Comparison of ENCODE assay signal across 7 worm cellular contexts in the genomic region with DNA sequence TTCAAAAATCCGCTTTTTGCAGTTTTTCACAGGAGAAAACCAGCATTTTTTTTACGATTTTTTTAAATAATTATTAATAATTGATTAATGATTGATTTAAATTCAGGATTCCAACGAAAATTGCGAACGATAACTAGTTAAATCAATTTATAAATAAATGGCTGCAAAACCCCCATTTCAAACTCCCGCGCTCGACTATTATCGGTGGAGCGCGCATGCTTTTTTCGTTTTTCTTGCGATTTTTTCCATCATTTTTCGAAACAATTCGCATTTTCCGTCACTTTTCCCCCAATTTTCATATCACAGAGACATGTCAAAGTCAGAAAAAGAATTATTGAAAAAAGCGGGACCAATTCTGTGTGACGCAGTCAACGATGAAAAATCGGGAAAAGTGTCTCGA.
TF ChIP-seq lines count a peak whose summit lies in the region.

A gene (plus strand): TSS at position 273 of the 400 bp plus-strand sequence.

TF ChIP-seq in whole organism, L1 larva, 84 proteins besides CTCF, POLR2A, EP300 and RAD21 (continues in another document):
- 0 out of 2 replicates have a peak, but pooled peaks have one; percentile 14 for TF ChIP-seq nhr-19 (GFP tag; conservative IDR thresholded peaks at IDR 0.05; lab: Robert Waterston, UW)
- TF ChIP-seq unc-62 (GFP tag; optimal IDR thresholded peaks at IDR 0.05; lab: Kevin White, UChicago) = no peak
- peak in 1 of 6 experiments; percentile 26 for TF ChIP-seq elt-3 (tag; optimal IDR thresholded peaks at IDR 0.05; lab: Kevin White, UChicago)
- peak; percentile 10 for TF ChIP-seq snpc-4 (tag; optimal IDR thresholded peaks at IDR 0.05; lab: Kevin White, UChicago)
- peak; percentile 48 to 77 for TF ChIP-seq lsy-2 (tag; optimal IDR thresholded peaks at IDR 0.05; lab: Kevin White, UChicago)
- TF ChIP-seq ceh-82 (tag; optimal IDR thresholded peaks at IDR 0.05; lab: Kevin White, UChicago) = peak in 1 of 3 experiments; percentile 56
- peak; percentile 91 to 96 (median 94) for TF ChIP-seq dpl-1 (GFP tag; optimal IDR thresholded peaks at IDR 0.05; lab: Kevin White, UChicago)
- no peak for TF ChIP-seq unc-30 (tag; optimal IDR thresholded peaks at IDR 0.05; lab: Kevin White, UChicago)
- TF ChIP-seq blmp-1 (tag; optimal IDR thresholded peaks at IDR 0.05; lab: Kevin White, UChicago) = peak; percentile 32
- peak; percentile 62 for TF ChIP-seq skn-1 (tag; optimal IDR thresholded peaks at IDR 0.05; lab: Kevin White, UChicago)
- TF ChIP-seq lin-14 (GFP tag; optimal IDR thresholded peaks at IDR 0.05; lab: Kevin White, UChicago) = no peak

TF ChIP-seq in whole organism, L2 larva, 48 proteins besides CTCF, POLR2A, EP300 and RAD21:
- TF ChIP-seq lin-13 (GFP tag; optimal IDR thresholded peaks at IDR 0.05; lab: Kevin White, UChicago) (peak; percentile 22), skn-1 (tag; optimal IDR thresholded peaks at IDR 0.05; lab: Kevin White, UChicago) (no peak), C34F6.9 (tag; optimal IDR thresholded peaks at IDR 0.05; lab: Kevin White, UChicago) (peak; percentile 52), gmeb-1 (tag; optimal IDR thresholded peaks at IDR 0.05; lab: Kevin White, UChicago) (peak; percentile 96), unc-55 (GFP tag; optimal IDR thresholded peaks at IDR 0.05; lab: Kevin White, UChicago) (peak; percentile 62), nhr-23 (tag; optimal IDR thresholded peaks at IDR 0.05; lab: Kevin White, UChicago) (no peak), lsy-2 (tag; optimal IDR thresholded peaks at IDR 0.05; lab: Kevin White, UChicago) (peak in 1 of 2 experiments; percentile 54), nhr-129 (tag; optimal IDR thresholded peaks at IDR 0.05; lab: Kevin White, UChicago) (peak; percentile 34)

TF ChIP-seq in whole organism, L3 larva, 47 proteins besides CTCF, POLR2A, EP300 and RAD21:
- TF ChIP-seq nfya-1 (tag; optimal IDR thresholded peaks at IDR 0.05; lab: Kevin White, UChicago; ENCODE audit: insufficient read depth) (peak; percentile 56), nhr-23 (tag; optimal IDR thresholded peaks at IDR 0.05; lab: Kevin White, UChicago) (peak; percentile 40), tbx-2 (tag; optimal IDR thresholded peaks at IDR 0.05; lab: Kevin White, UChicago) (no peak), ceh-16 (tag; optimal IDR thresholded peaks at IDR 0.05; lab: Kevin White, UChicago) (no peak), R02D3.7 (tag; optimal IDR thresholded peaks at IDR 0.05; lab: Kevin White, UChicago) (no peak), elt-3 (tag; optimal IDR thresholded peaks at IDR 0.05; lab: Kevin White, UChicago) (no peak), lin-15B (tag; optimal IDR thresholded peaks at IDR 0.05; lab: Kevin White, UChicago) (peak; percentile 83)
TF ChIP-seq in whole organism, L3 larva: peak in this region for 3.

TF ChIP-seq in whole organism, L4 larva, 104 proteins besides CTCF, POLR2A, EP300 and RAD21 (continues in another document):
- TF ChIP-seq mep-1 (tag; optimal IDR thresholded peaks at IDR 0.05; lab: Kevin White, UChicago) (no peak), hif-1 (tag; optimal IDR thresholded peaks at IDR 0.05; lab: Kevin White, UChicago) (peak in 1 of 2 experiments; percentile 14), zip-2 (tag; optimal IDR thresholded peaks at IDR 0.05; lab: Kevin White, UChicago) (no peak), F44E2.7 (GFP tag; IDR thresholded peaks at IDR 0.05; lab: Robert Waterston, UW) (no peak), F10B5.3 (tag; optimal IDR thresholded peaks at IDR 0.05; lab: Kevin White, UChicago) (no peak), ctbp-1 (GFP tag; IDR thresholded peaks at IDR 0.05; lab: Robert Waterston, UW) (no peak), tra-1 (GFP tag; IDR thresholded peaks at IDR 0.05; lab: Robert Waterston, UW) (no peak), lin-38 (GFP tag; IDR thresholded peaks at IDR 0.05; lab: Robert Waterston, UW) (peak; percentile 91), madf-9 (GFP tag; conservative IDR thresholded peaks at IDR 0.05; lab: Robert Waterston, UW) (no peak), ceh-62 (tag; optimal IDR thresholded peaks at IDR 0.05; lab: Kevin White, UChicago) (no peak), lsy-2 (tag; optimal IDR thresholded peaks at IDR 0.05; lab: Kevin White, UChicago) (peak in 1 of 2 experiments; percentile 40), mes-2 (tag; optimal IDR thresholded peaks at IDR 0.05; lab: Kevin White, UChicago; ENCODE audit: poor library complexity, severe bottlenecking) (peak; percentile 62), zfp-2 (tag; optimal IDR thresholded peaks at IDR 0.05; lab: Kevin White, UChicago) (no peak), egl-43 (GFP tag; IDR thresholded peaks at IDR 0.05; lab: Robert Waterston, UW) (no peak), dpl-1 (GFP tag; optimal IDR thresholded peaks at IDR 0.05; lab: Kevin White, UChicago) (peak; percentile 88)

TF ChIP-seq in whole organism, early embryonic, 17 proteins besides CTCF, POLR2A, EP300 and RAD21:
- no peak for TF ChIP-seq pes-1 (GFP tag; IDR thresholded peaks at IDR 0.05; lab: Robert Waterston, UW)
- peak; percentile 43 for TF ChIP-seq F13C5.2 (tag; optimal IDR thresholded peaks at IDR 0.05; lab: Kevin White, UChicago)

TF ChIP-seq in whole organism, mixed stage, embryonic, 35 proteins besides CTCF, POLR2A, EP300 and RAD21 (continues in another document):
- TF ChIP-seq ceh-39 (tag; optimal IDR thresholded peaks at IDR 0.05; lab: Kevin White, UChicago) (peak; percentile 7), lin-13 (tag; optimal IDR thresholded peaks at IDR 0.05; lab: Kevin White, UChicago) (no peak), ham-2 (GFP tag; optimal IDR thresholded peaks at IDR 0.05; lab: Kevin White, UChicago) (no peak), ceh-83 (GFP tag; optimal IDR thresholded peaks at IDR 0.05; lab: Kevin White, UChicago) (no peak), flh-1 (GFP tag; optimal IDR thresholded peaks at IDR 0.05; lab: Kevin White, UChicago) (no peak), sem-2 (GFP tag; optimal IDR thresholded peaks at IDR 0.05; lab: Kevin White, UChicago) (no peak), ztf-11 (tag; optimal IDR thresholded peaks at IDR 0.05; lab: Kevin White, UChicago) (no peak), unc-120 (tag; optimal IDR thresholded peaks at IDR 0.05; lab: Kevin White, UChicago; ENCODE audit: poor library complexity, severe bottlenecking) (no peak), hlh-1 (tag; optimal IDR thresholded peaks at IDR 0.05; lab: Kevin White, UChicago) (no peak), nhr-76 (tag; optimal IDR thresholded peaks at IDR 0.05; lab: Kevin White, UChicago) (no peak), tbx-8 (GFP tag; optimal IDR thresholded peaks at IDR 0.05; lab: Kevin White, UChicago) (no peak), pha-4 (tag; optimal IDR thresholded peaks at IDR 0.05; lab: Kevin White, UChicago) (no peak), zip-8 (tag; optimal IDR thresholded peaks at IDR 0.05; lab: Kevin White, UChicago) (no peak), lin-32 (GFP tag; optimal IDR thresholded peaks at IDR 0.05; lab: Kevin White, UChicago) (no peak), cnd-1 (tag; optimal IDR thresholded peaks at IDR 0.05; lab: Kevin White, UChicago) (no peak), nhr-237 (tag; optimal IDR thresholded peaks at IDR 0.05; lab: Kevin White, UChicago) (peak; percentile 22), unc-62 (GFP tag; optimal IDR thresholded peaks at IDR 0.05; lab: Kevin White, UChicago) (no peak), lsy-2 (tag; optimal IDR thresholded peaks at IDR 0.05; lab: Kevin White, UChicago) (peak; percentile 13), ces-1 (GFP tag; optimal IDR thresholded peaks at IDR 0.05; lab: Kevin White, UChicago) (peak; percentile 41), unc-39 (tag; optimal IDR thresholded peaks at IDR 0.05; lab: Kevin White, UChicago) (no peak), drap-1 (GFP tag; optimal IDR thresholded peaks at IDR 0.05; lab: Kevin White, UChicago) (no peak), snpc-4 (tag; optimal IDR thresholded peaks at IDR 0.05; lab: Kevin White, UChicago) (no peak), sptf-1 (tag; optimal IDR thresholded peaks at IDR 0.05; lab: Kevin White, UChicago) (no peak), mep-1 (tag; optimal IDR thresholded peaks at IDR 0.05; lab: Kevin White, UChicago) (peak; percentile 51)

TF ChIP-seq in whole organism, young adult, 124 proteins besides CTCF, POLR2A, EP300 and RAD21 (continues in another document):
- no peak for TF ChIP-seq K12H6.12 (tag; optimal IDR thresholded peaks at IDR 0.05; lab: Kevin White, UChicago)
- TF ChIP-seq F23B12.7 (tag; optimal IDR thresholded peaks at IDR 0.05; lab: Kevin White, UChicago; ENCODE audit: insufficient read depth) = peak; percentile 23
- peak; percentile 87 for TF ChIP-seq mcd-1 (GFP tag; IDR thresholded peaks at IDR 0.05; lab: Robert Waterston, UW)
- no peak for TF ChIP-seq hlh-26 (GFP tag; conservative IDR thresholded peaks at IDR 0.05; lab: Robert Waterston, UW)
- TF ChIP-seq hmg-1.2 (GFP tag; IDR thresholded peaks at IDR 0.05; lab: Robert Waterston, UW) = no peak
- no peak for TF ChIP-seq Y79H2A.3 (GFP tag; conservative IDR thresholded peaks at IDR 0.05; lab: Robert Waterston, UW)
- TF ChIP-seq ztf-3 (GFP tag; optimal IDR thresholded peaks at IDR 0.05; lab: Kevin White, UChicago) = no peak
- no peak for TF ChIP-seq mel-28 (tag; optimal IDR thresholded peaks at IDR 0.05; lab: Kevin White, UChicago; ENCODE audit: borderline replicate concordance)
- TF ChIP-seq repo-1 (tag; optimal IDR thresholded peaks at IDR 0.05; lab: Kevin White, UChicago) = no peak
- no peak for TF ChIP-seq rpc-1 (optimal IDR thresholded peaks at IDR 0.05; lab: Kevin White, UChicago)
- TF ChIP-seq rpc-1 (tag; optimal IDR thresholded peaks at IDR 0.05; lab: Kevin White, UChicago) = no peak
- no peak for TF ChIP-seq bed-1 (GFP tag; IDR thresholded peaks at IDR 0.05; lab: Robert Waterston, UW)
- no peak for TF ChIP-seq dpff-1 (tag; optimal IDR thresholded peaks at IDR 0.05; lab: Kevin White, UChicago)
- no peak for TF ChIP-seq somi-1 (GFP tag; optimal IDR thresholded peaks at IDR 0.05; lab: Kevin White, UChicago)
- TF ChIP-seq sptf-2 (GFP tag; optimal IDR thresholded peaks at IDR 0.05; lab: Kevin White, UChicago) = no peak
- no peak for TF ChIP-seq nhr-120 (GFP tag; IDR thresholded peaks at IDR 0.05; lab: Robert Waterston, UW)
- no peak for TF ChIP-seq F57C9.4 (tag; optimal IDR thresholded peaks at IDR 0.05; lab: Kevin White, UChicago)
- TF ChIP-seq ceh-79 (tag; optimal IDR thresholded peaks at IDR 0.05; lab: Kevin White, UChicago) = no peak
- TF ChIP-seq efl-1 (GFP tag; optimal IDR thresholded peaks at IDR 0.05; lab: Kevin White, UChicago) = peak; percentile 79
- no peak for TF ChIP-seq fkh-3 (tag; optimal IDR thresholded peaks at IDR 0.05; lab: Kevin White, UChicago)
- TF ChIP-seq ets-4 (GFP tag; optimal IDR thresholded peaks at IDR 0.05; lab: Kevin White, UChicago) = no peak
- TF ChIP-seq snpc-4 (GFP tag; optimal IDR thresholded peaks at IDR 0.05; lab: Kevin White, UChicago) = no peak
- no peak for TF ChIP-seq snpc-4 (tag; optimal IDR thresholded peaks at IDR 0.05; lab: Kevin White, UChicago)
- TF ChIP-seq rec-8 (tag; optimal IDR thresholded peaks at IDR 0.05; lab: Kevin White, UChicago) = no peak
- TF ChIP-seq let-607 (tag; optimal IDR thresholded peaks at IDR 0.05; lab: Kevin White, UChicago) = no peak
- TF ChIP-seq C06A6.2 (GFP tag; conservative IDR thresholded peaks at IDR 0.05; lab: Robert Waterston, UW) = no peak
- no peak for TF ChIP-seq lin-40 (tag; optimal IDR thresholded peaks at IDR 0.05; lab: Kevin White, UChicago)
- TF ChIP-seq attf-6 (GFP tag; IDR thresholded peaks at IDR 0.05; lab: Robert Waterston, UW) = no peak
